Worm (Caenorhabditis elegans) whole organism, mixed stage, embryonic: ENCODE data around the gene rga-5.

Experiments
- M03D4.4 ChIP-seq: sonication (generic microtip); optimal IDR thresholded peaks from 2 replicates; lab custom pipeline; 2017; ENCODE audit warnings: mild to moderate bottlenecking, missing genetic modification characterization, missing compliant biosample characterization
- bed-3 ChIP-seq: fragments of 200-800 bp; sonication (Bioruptor generic); optimal IDR thresholded peaks from 3 replicates; lab custom pipeline; 2018; ENCODE audit warnings: mild to moderate bottlenecking, missing genetic modification characterization, moderate library complexity, missing compliant biosample characterization
- blmp-1 ChIP-seq: fragments of 150-350 bp; optimal IDR thresholded peaks from 2 replicates; lab custom pipeline; 2014; ENCODE audit warnings: missing biosample characterization, missing genetic modification characterization
- ceh-39 ChIP-seq: fragments of 150-350 bp; optimal IDR thresholded peaks from 2 replicates; lab custom pipeline; 2014; ENCODE audit warnings: missing biosample characterization, missing genetic modification characterization
- ceh-43 ChIP-seq: fragments of 200-800 bp; sonication (Bioruptor generic); optimal IDR thresholded peaks from 2 replicates; lab custom pipeline; 2018; ENCODE audit warnings: mild to moderate bottlenecking, missing genetic modification characterization, moderate library complexity, missing compliant biosample characterization
- ceh-83 ChIP-seq: fragments of 200-800 bp; sonication (Bioruptor generic); optimal IDR thresholded peaks from 2 replicates; lab custom pipeline; 2018; ENCODE audit warnings: mild to moderate bottlenecking, missing genetic modification characterization, missing compliant biosample characterization
- ces-1 ChIP-seq: fragments of 150-350 bp; optimal IDR thresholded peaks from 2 replicates; lab custom pipeline; 2014; ENCODE audit warnings: missing biosample characterization, missing genetic modification reagents, missing genetic modification characterization
- cnd-1 ChIP-seq: fragments of 200-800 bp; sonication (Bioruptor generic); optimal IDR thresholded peaks from 2 replicates; lab custom pipeline; 2018; ENCODE audit warnings: mild to moderate bottlenecking, missing genetic modification characterization, missing compliant biosample characterization
- drap-1 ChIP-seq: fragments of 200-800 bp; sonication (Bioruptor generic); optimal IDR thresholded peaks from 3 replicates; lab custom pipeline; 2018; ENCODE audit warnings: mild to moderate bottlenecking, missing genetic modification characterization, missing compliant biosample characterization
- elt-1 ChIP-seq: sonication (generic microtip); optimal IDR thresholded peaks from 2 replicates; lab custom pipeline; 2017; ENCODE audit warnings: missing genetic modification characterization, mild to moderate bottlenecking, missing compliant biosample characterization, antibody characterized with exemption, moderate library complexity, borderline replicate concordance; ENCODE audit not compliant: insufficient read depth
- elt-3 ChIP-seq: fragments of 150-350 bp; optimal IDR thresholded peaks from 2 replicates; lab custom pipeline; 2014; ENCODE audit warnings: missing biosample characterization, missing genetic modification characterization
- flh-1 ChIP-seq: fragments of 200-800 bp; sonication (Bioruptor generic); optimal IDR thresholded peaks from 2 replicates; lab custom pipeline; 2018; ENCODE audit warnings: mild to moderate bottlenecking, missing genetic modification characterization, moderate library complexity, missing compliant biosample characterization
- ham-2 ChIP-seq: fragments of 200-800 bp; sonication (Bioruptor generic); optimal IDR thresholded peaks from 2 replicates; lab custom pipeline; 2018; ENCODE audit warnings: mild to moderate bottlenecking, missing genetic modification characterization, missing compliant biosample characterization
- hlh-1 ChIP-seq: fragments of 150-350 bp; optimal IDR thresholded peaks from 2 replicates; lab custom pipeline; 2014; ENCODE audit warnings: missing biosample characterization, missing genetic modification reagents, missing genetic modification characterization
- lin-13 ChIP-seq: fragments of 150-350 bp; optimal IDR thresholded peaks from 2 replicates; lab custom pipeline; 2014; ENCODE audit warnings: missing biosample characterization, missing genetic modification characterization
- lin-32 ChIP-seq: fragments of 200-800 bp; sonication (Bioruptor generic); optimal IDR thresholded peaks from 2 replicates; lab custom pipeline; 2018; ENCODE audit warnings: mild to moderate bottlenecking, missing genetic modification characterization, missing compliant biosample characterization
- lsy-2 ChIP-seq: fragments of 150-350 bp; optimal IDR thresholded peaks from 2 replicates; lab custom pipeline; 2014; ENCODE audit warnings: missing biosample characterization, missing genetic modification characterization
- mab-5 ChIP-seq: fragments of 150-350 bp; optimal IDR thresholded peaks from 2 replicates; lab custom pipeline; 2014; ENCODE audit warnings: missing biosample characterization, missing genetic modification characterization
- mep-1 ChIP-seq: fragments of 150-350 bp; optimal IDR thresholded peaks from 2 replicates; lab custom pipeline; 2017; ENCODE audit warnings: missing biosample characterization, missing genetic modification reagents, missing genetic modification characterization, inconsistent platforms
- mls-2 ChIP-seq: sonication (generic microtip); optimal IDR thresholded peaks from 2 replicates; lab custom pipeline; 2016; ENCODE audit warnings: mild to moderate bottlenecking, missing genetic modification characterization, moderate library complexity, missing compliant biosample characterization
- nhr-12 ChIP-seq: fragments of 150-350 bp; optimal IDR thresholded peaks from 2 replicates; lab custom pipeline; 2014; ENCODE audit warnings: missing biosample characterization, missing genetic modification characterization
- nhr-2 ChIP-seq: fragments of 150-350 bp; optimal IDR thresholded peaks from 2 replicates; lab custom pipeline; 2014; ENCODE audit warnings: missing biosample characterization, missing genetic modification characterization
- nhr-237 ChIP-seq: fragments of 150-350 bp; optimal IDR thresholded peaks from 2 replicates; lab custom pipeline; 2014; ENCODE audit warnings: missing biosample characterization, missing genetic modification characterization
- nhr-28 ChIP-seq: fragments of 150-350 bp; optimal IDR thresholded peaks from 2 replicates; lab custom pipeline; 2014; ENCODE audit warnings: missing biosample characterization, missing genetic modification characterization
- nhr-76 ChIP-seq: sonication (generic microtip); optimal IDR thresholded peaks from 2 replicates; lab custom pipeline; 2017; ENCODE audit warnings: missing biosample characterization, missing genetic modification characterization
- pha-4 ChIP-seq: fragments of 150-350 bp; optimal IDR thresholded peaks from 2 replicates; lab custom pipeline; 2018; ENCODE audit warnings: missing biosample characterization, missing genetic modification reagents, missing genetic modification characterization
- sem-2 ChIP-seq: fragments of 200-800 bp; sonication (Bioruptor generic); optimal IDR thresholded peaks from 2 replicates; lab custom pipeline; 2018; ENCODE audit warnings: mild to moderate bottlenecking, missing genetic modification characterization, missing compliant biosample characterization
- snpc-4 ChIP-seq: fragments of 150-350 bp; optimal IDR thresholded peaks from 2 replicates; lab custom pipeline; 2014; ENCODE audit warnings: missing biosample characterization, missing genetic modification characterization
- sptf-1 ChIP-seq: sonication (generic microtip); optimal IDR thresholded peaks from 2 replicates; lab custom pipeline; 2017; ENCODE audit warnings: mild to moderate bottlenecking, missing genetic modification characterization, moderate library complexity, missing compliant biosample characterization
- tbx-8 ChIP-seq: fragments of 200-800 bp; sonication (Bioruptor generic); optimal IDR thresholded peaks from 2 replicates; lab custom pipeline; 2018; ENCODE audit warnings: mild to moderate bottlenecking, missing genetic modification characterization, moderate library complexity, missing compliant biosample characterization
- unc-120 ChIP-seq: sonication (generic microtip); optimal IDR thresholded peaks from 2 replicates; lab custom pipeline; 2017; ENCODE audit warnings: missing genetic modification characterization, missing compliant biosample characterization; ENCODE audit not compliant: poor library complexity, severe bottlenecking
- unc-39 ChIP-seq: fragments of 150-350 bp; optimal IDR thresholded peaks from 2 replicates; lab custom pipeline; 2014; ENCODE audit warnings: missing biosample characterization, missing genetic modification characterization
- unc-62 ChIP-seq: fragments of 150-350 bp; optimal IDR thresholded peaks from 2 replicates; lab custom pipeline; 2014; ENCODE audit warnings: missing biosample characterization, missing genetic modification reagents, missing genetic modification characterization
- zip-8 ChIP-seq: fragments of 150-350 bp; optimal IDR thresholded peaks from 2 replicates; lab custom pipeline; 2014; ENCODE audit warnings: missing biosample characterization, missing genetic modification characterization
- ztf-11 ChIP-seq: fragments of 150-350 bp; optimal IDR thresholded peaks from 2 replicates; lab custom pipeline; 2014; ENCODE audit warnings: missing biosample characterization, missing genetic modification characterization

Gene rga-5

ce11 chrIV:13880803-13881202 lies 53.1 kb downstream of the rga-5 start:
- no peak for TF ChIP-seq blmp-1 (tag; lab: Kevin White, UChicago)
- TF ChIP-seq unc-120: peak; percentile 5
- TF ChIP-seq hlh-1 (tag; lab: Kevin White, UChicago): peak; percentile 11

DNA sequence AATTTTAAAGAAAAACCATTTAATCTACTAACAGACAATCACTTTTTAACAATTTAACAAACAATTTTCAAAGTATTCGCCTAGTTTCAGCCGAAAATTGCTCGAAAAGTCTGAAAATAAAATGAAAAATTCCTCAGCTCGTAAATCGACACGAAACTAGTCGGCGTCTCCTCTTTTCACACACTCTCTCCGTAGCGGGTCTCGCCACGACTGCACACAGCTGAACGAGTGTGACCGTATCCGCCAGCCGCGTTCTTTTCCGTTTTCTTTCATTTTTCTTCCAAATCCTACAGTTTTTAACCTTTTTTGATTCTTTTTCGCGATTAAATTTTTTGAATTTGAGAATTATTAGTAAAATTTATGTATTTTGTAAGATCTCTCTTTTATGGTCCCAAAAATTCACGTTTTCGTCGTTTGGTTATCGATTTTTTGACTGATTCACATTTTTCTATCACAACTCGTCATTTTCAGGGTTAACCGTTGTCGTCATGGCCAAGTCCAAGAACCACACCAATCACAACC lies 54.1 kb downstream of the rga-5 start, which contains the start of gene rpl-29:
Gene rpl-29 (plus strand): TSS at position 472 of the 522 bp plus-strand sequence.
- TF ChIP-seq nhr-76 (tag; lab: Kevin White, UChicago) (no peak), flh-1 (GFP tag; lab: Kevin White, UChicago) (no peak), unc-120 (peak; percentile 1), ceh-39 (tag; lab: Kevin White, UChicago) (peak; percentile 80), elt-3 (tag; lab: Kevin White, UChicago) (no peak), sem-2 (GFP tag; lab: Kevin White, UChicago) (no peak), unc-62 (GFP tag; lab: Kevin White, UChicago) (no peak), nhr-2 (no peak), zip-8 (tag; lab: Kevin White, UChicago) (no peak), nhr-237 (tag; lab: Kevin White, UChicago) (peak; percentile 78), ztf-11 (tag; lab: Kevin White, UChicago) (no peak), ham-2 (no peak), ces-1 (GFP tag; lab: Kevin White, UChicago) (peak; percentile 41), nhr-28 (no peak), lin-13 (tag; lab: Kevin White, UChicago) (peak; percentile 82), pha-4 (tag; lab: Kevin White, UChicago) (peak; percentile 86), hlh-1 (tag; lab: Kevin White, UChicago) (peak; percentile 78), mab-5 (no peak), ceh-83 (no peak), elt-1 (tag; lab: Kevin White, UChicago) (no peak), blmp-1 (tag; lab: Kevin White, UChicago) (no peak), mls-2 (tag; lab: Kevin White, UChicago) (no peak), lsy-2 (tag; lab: Kevin White, UChicago) (peak; percentile 99), sptf-1 (tag; lab: Kevin White, UChicago) (no peak), cnd-1 (tag; lab: Kevin White, UChicago) (no peak), unc-39 (tag; lab: Kevin White, UChicago) (no peak), tbx-8 (GFP tag; lab: Kevin White, UChicago) (no peak), mep-1 (tag; lab: Kevin White, UChicago) (peak; percentile 54), lin-32 (GFP tag; lab: Kevin White, UChicago) (no peak), snpc-4 (tag; lab: Kevin White, UChicago) (no peak), nhr-12 (tag; lab: Kevin White, UChicago) (peak; percentile 11), drap-1 (GFP tag; lab: Kevin White, UChicago) (no peak), bed-3 (GFP tag; lab: Kevin White, UChicago) (no peak), M03D4.4 (no peak), ceh-43 (GFP tag; lab: Kevin White, UChicago) (no peak)

- TF ChIP-seq nhr-28 (no peak), flh-1 (GFP tag; lab: Kevin White, UChicago) (no peak), hlh-1 (tag; lab: Kevin White, UChicago) (no peak), ceh-43 (GFP tag; lab: Kevin White, UChicago) (no peak)
- TF ChIP-seq, all 35 proteins: peak for 0
Observed at ce11 chrIV:13882573-13882972, 54.9 kb downstream of the rga-5 start, which contains the start of gene thoc-7. Gene thoc-7 (plus strand): TSS chrIV:13882734.

DNA sequence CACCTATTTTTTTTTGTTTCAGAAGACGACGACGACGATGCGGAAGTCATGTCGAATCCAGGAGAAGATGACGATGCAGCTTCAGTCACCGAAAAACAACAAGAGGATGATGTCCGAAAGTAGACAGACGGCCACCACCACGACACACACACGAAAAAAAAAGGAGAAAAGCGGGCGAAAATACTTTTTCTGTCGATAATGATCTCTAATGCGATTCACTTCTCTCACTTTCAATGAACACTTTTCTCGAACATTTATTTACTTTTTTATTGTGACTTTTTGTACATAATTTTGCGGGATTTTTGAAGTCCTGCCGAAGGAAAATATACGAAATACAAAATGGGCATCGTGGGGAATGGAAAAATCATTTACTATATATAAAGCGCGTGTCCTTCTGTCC lies 56.2 kb downstream of the rga-5 start:
- TF ChIP-seq drap-1 (GFP tag; lab: Kevin White, UChicago) (no peak), blmp-1 (tag; lab: Kevin White, UChicago) (peak; percentile 19)
- TF ChIP-seq, all 35 proteins: peak for 1
